Worm (Caenorhabditis elegans): Measurements from ENCODE around the gene T24F1.7.

DNA sequence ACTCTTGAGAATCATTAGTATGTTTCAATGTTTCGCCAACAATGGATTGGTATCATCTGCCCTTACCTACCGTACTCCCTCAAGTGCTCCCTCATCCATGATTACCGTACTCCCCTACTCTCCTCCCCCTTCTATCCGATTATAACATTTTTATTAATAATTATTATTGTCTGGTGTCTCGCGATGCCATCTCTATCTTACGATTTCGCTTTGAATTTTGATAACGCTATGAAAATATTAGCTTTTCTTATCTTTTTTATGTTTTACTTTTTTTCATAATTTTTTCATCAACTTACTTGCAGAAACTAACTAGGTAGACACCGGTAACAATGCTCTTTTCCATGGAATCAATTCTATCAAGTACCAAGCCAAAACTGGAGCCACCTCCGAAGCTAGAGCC lies 30.7 kb upstream of the T24F1.7 start, which contains the start of gene unc-130:
- TF ChIP-seq elt-2 (tag; optimal IDR thresholded peaks at IDR 0.05) = no peak
- TF ChIP-seq fkh-10 (GFP tag; optimal IDR thresholded peaks at IDR 0.05) = no peak
- TF ChIP-seq nhr-11 (tag; optimal IDR thresholded peaks at IDR 0.05) = no peak
- no peak for TF ChIP-seq sox-2 (GFP tag; IDR thresholded peaks at IDR 0.05)
- no peak for TF ChIP-seq sox-4 (tag; optimal IDR thresholded peaks at IDR 0.05)
- TF ChIP-seq pha-4 (tag; optimal IDR thresholded peaks at IDR 0.05) = no peak
- TF ChIP-seq ets-4 (tag; optimal IDR thresholded peaks at IDR 0.05) = no peak
- TF ChIP-seq tbx-2 (tag; optimal IDR thresholded peaks at IDR 0.05) = no peak
- TF ChIP-seq unc-86 (tag; optimal IDR thresholded peaks at IDR 0.05) = no peak
